Fruit fly (Drosophila melanogaster) whole organism, embryonic: Measurements from ENCODE around the gene CG11085.
A peak's percentile ranks its signal among the peaks of the same experiment; 100 is the strongest.

ENCODE experiments used
- Atf6 ChIP-seq: fragments of 200-800 bp; sonication (Bioruptor generic); IDR thresholded peaks from 2 replicates; pipeline ENCODE4 v1.3.6; 2022; ENCODE audit warnings: missing biosample characterization, missing genetic modification characterization
- CG10366 ChIP-seq: fragments of 200-800 bp; sonication (Bioruptor generic); IDR thresholded peaks from 2 replicates; pipeline ENCODE4 v1.3.6; 2022; ENCODE audit warnings: missing biosample characterization, missing genetic modification characterization
- CG10543 ChIP-seq: fragments of 200-800 bp; sonication (Bioruptor generic); optimal IDR thresholded peaks from 3 replicates; lab custom pipeline; 2017; ENCODE audit warnings: missing biosample characterization, mild to moderate bottlenecking, missing genetic modification characterization, moderate library complexity
- CG10565 ChIP-seq: fragments of 200-800 bp; sonication (Bioruptor generic); optimal IDR thresholded peaks from 3 replicates; lab custom pipeline; 2016; ENCODE audit warnings: missing biosample characterization, mild to moderate bottlenecking, missing genetic modification characterization
- CG11085 ChIP-seq: fragments of 200-800 bp; sonication (Bioruptor generic); IDR thresholded peaks from 2 replicates; pipeline ENCODE4 v1.3.6; 2022; ENCODE audit warnings: missing biosample characterization, missing genetic modification characterization
- CG13296 ChIP-seq: fragments of 200-800 bp; sonication (Bioruptor generic); optimal IDR thresholded peaks from 3 replicates; lab custom pipeline; 2018; ENCODE audit warnings: missing biosample characterization, mild to moderate bottlenecking, missing genetic modification characterization
- CG16779 ChIP-seq: fragments of 200-800 bp; sonication (Bioruptor generic); IDR thresholded peaks from 2 replicates; pipeline ENCODE4 v1.3.6; 2022; ENCODE audit warnings: missing biosample characterization, missing genetic modification characterization
- CG16815 ChIP-seq: fragments of 200-800 bp; sonication (Bioruptor generic); optimal IDR thresholded peaks from 3 replicates; lab custom pipeline; 2017; ENCODE audit warnings: missing biosample characterization, mild to moderate bottlenecking, missing genetic modification characterization
- CG17385 ChIP-seq: fragments of 200-800 bp; sonication (Bioruptor generic); optimal IDR thresholded peaks from 3 replicates; lab custom pipeline; 2018; ENCODE audit warnings: missing biosample characterization, mild to moderate bottlenecking, missing genetic modification characterization
- CG17612 ChIP-seq: fragments of 200-800 bp; sonication (Bioruptor generic); IDR thresholded peaks from 2 replicates; pipeline ENCODE4 v1.3.6; 2022; ENCODE audit warnings: missing biosample characterization, missing genetic modification characterization
- CG3163 ChIP-seq: fragments of 200-800 bp; sonication (Bioruptor generic); optimal IDR thresholded peaks from 3 replicates; lab custom pipeline; 2016; ENCODE audit warnings: missing biosample characterization, missing genetic modification characterization
- CG32532 ChIP-seq: fragments of 200-800 bp; sonication (Bioruptor generic); IDR thresholded peaks from 2 replicates; pipeline ENCODE4 v1.3.6; 2022; ENCODE audit warnings: missing biosample characterization, missing genetic modification characterization
- CG32767 ChIP-seq: fragments of 200-800 bp; sonication (Bioruptor generic); IDR thresholded peaks from 2 replicates; pipeline ENCODE4 v1.3.6; 2022; ENCODE audit warnings: missing biosample characterization, missing genetic modification characterization
- CG34376 ChIP-seq: fragments of 200-800 bp; sonication (Bioruptor generic); optimal IDR thresholded peaks from 2 replicates; lab custom pipeline; 2018; ENCODE audit warnings: missing biosample characterization, mild to moderate bottlenecking, missing genetic modification characterization
- CG4282 ChIP-seq: fragments of 200-800 bp; sonication (Bioruptor generic); optimal IDR thresholded peaks from 2 replicates; lab custom pipeline; 2016; ENCODE audit warnings: missing biosample characterization, missing genetic modification characterization
- CG8924 ChIP-seq: fragments of 200-800 bp; optimal IDR thresholded peaks from 3 replicates; lab custom pipeline; 2019; ENCODE audit warnings: missing biosample characterization, mild to moderate bottlenecking, missing genetic modification characterization, moderate library complexity
- CG8944 ChIP-seq: fragments of 200-800 bp; sonication (Bioruptor generic); optimal IDR thresholded peaks from 3 replicates; lab custom pipeline; 2016; ENCODE audit warnings: missing biosample characterization, missing genetic modification characterization
- CrebB ChIP-seq: fragments of 200-800 bp; sonication (Bioruptor generic); optimal IDR thresholded peaks from 3 replicates; lab custom pipeline; 2018; ENCODE audit warnings: missing biosample characterization, mild to moderate bottlenecking, missing genetic modification characterization
- Dad ChIP-seq: fragments of 200-800 bp; sonication (Bioruptor generic); optimal IDR thresholded peaks from 3 replicates; lab custom pipeline; 2016; ENCODE audit warnings: missing biosample characterization, missing genetic modification characterization
- Deaf1 ChIP-seq: fragments of 200-800 bp; optimal IDR thresholded peaks from 3 replicates; lab custom pipeline; 2019; ENCODE audit warnings: missing biosample characterization, mild to moderate bottlenecking, missing genetic modification characterization, moderate library complexity
- Doc3 ChIP-seq: fragments of 200-800 bp; sonication (Bioruptor generic); IDR thresholded peaks from 3 replicates; pipeline ENCODE4 v1.3.6; 2022; ENCODE audit warnings: missing biosample characterization, missing genetic modification characterization; ENCODE audit not compliant: partially characterized antibody
- Eip74EF ChIP-seq, 2 experiments: fragments of 200-800 bp in 1 of 2; fragments of >200 bp in 1 of 2; sonication (Bioruptor generic) in 1 of 2; optimal IDR thresholded peaks; 2 replicates each; lab custom pipeline; 2017 to 2019; ENCODE audit warnings: missing biosample characterization in 2 of 2, missing genetic modification characterization in 2 of 2, mild to moderate bottlenecking in 1 of 2, moderate library complexity in 1 of 2
- Ets65A ChIP-seq: fragments of 200-800 bp; sonication (Bioruptor generic); peaks from one replicate; lab custom pipeline; 2016; ENCODE audit warnings: missing biosample characterization, missing genetic modification characterization
- Hmr ChIP-seq: fragments of 200-800 bp; sonication (Bioruptor generic); optimal IDR thresholded peaks from 3 replicates; lab custom pipeline; 2017; ENCODE audit warnings: mild to moderate bottlenecking, missing biosample characterization, missing genetic modification reagents, missing genetic modification characterization
- Lhr ChIP-seq: fragments of 200-800 bp; sonication (Bioruptor generic); optimal IDR thresholded peaks from 3 replicates; lab custom pipeline; 2017; ENCODE audit warnings: mild to moderate bottlenecking, missing biosample characterization, missing genetic modification reagents, missing genetic modification characterization
- Lpt ChIP-seq: fragments of >200 bp; optimal IDR thresholded peaks from 2 replicates; lab custom pipeline; 2018; ENCODE audit warnings: missing biosample characterization, missing genetic modification characterization
- Mad ChIP-seq: fragments of 200-800 bp; sonication (Bioruptor generic); optimal IDR thresholded peaks from 2 replicates; lab custom pipeline; 2016; ENCODE audit warnings: missing biosample characterization, missing genetic modification characterization
- Meics ChIP-seq: fragments of 200-800 bp; sonication (Bioruptor generic); optimal IDR thresholded peaks from 2 replicates; lab custom pipeline; 2017; ENCODE audit warnings: missing biosample characterization, mild to moderate bottlenecking, missing genetic modification characterization
- Trl ChIP-seq, 3 experiments: fragments of >200 bp in 2 of 3; fragments of 200-800 bp in 1 of 3; sonication (Bioruptor generic) in 1 of 3; optimal IDR thresholded peaks; 2 replicates in 1 of 3; 3 replicates in 2 of 3; lab custom pipeline; 2016 to 2017; ENCODE audit warnings: missing biosample characterization in 1 of 3, missing genetic modification characterization in 1 of 3
- cas ChIP-seq: fragments of 200-800 bp; sonication (Bioruptor generic); IDR thresholded peaks from 2 replicates; pipeline ENCODE4 v1.3.6; 2022; ENCODE audit warnings: missing biosample characterization, missing genetic modification characterization
- chinmo ChIP-seq: fragments of 200-800 bp; sonication (Bioruptor generic); IDR thresholded peaks from 4 replicates; pipeline ENCODE4 v1.3.6; 2022; ENCODE audit warnings: missing biosample characterization, missing genetic modification characterization; ENCODE audit not compliant: partially characterized antibody
- cwo ChIP-seq: fragments of 200-800 bp; sonication (Bioruptor generic); optimal IDR thresholded peaks from 3 replicates; lab custom pipeline; 2017; ENCODE audit warnings: missing biosample characterization, missing genetic modification characterization, mild to moderate bottlenecking, moderate library complexity, missing genetic modification reagents
- dimm ChIP-seq: fragments of 200-800 bp; sonication (Bioruptor generic); IDR thresholded peaks from 2 replicates; pipeline ENCODE4 v1.3.6; 2022; ENCODE audit warnings: missing biosample characterization, missing genetic modification characterization
- dmrt99B ChIP-seq: fragments of 200-800 bp; sonication (Bioruptor generic); optimal IDR thresholded peaks from 2 replicates; lab custom pipeline; 2018; ENCODE audit warnings: missing biosample characterization, mild to moderate bottlenecking, missing genetic modification characterization, moderate library complexity
- gem ChIP-seq: fragments of 200-800 bp; sonication (Bioruptor generic); optimal IDR thresholded peaks from 2 replicates; lab custom pipeline; 2019; ENCODE audit warnings: missing biosample characterization, mild to moderate bottlenecking, missing genetic modification characterization, moderate library complexity
- kni ChIP-seq: fragments of 200-800 bp; sonication (Bioruptor generic); optimal IDR thresholded peaks from 3 replicates; lab custom pipeline; 2017; ENCODE audit warnings: mild to moderate bottlenecking, missing biosample characterization, missing genetic modification reagents, missing genetic modification characterization
- lmd ChIP-seq: fragments of 200-800 bp; sonication (Bioruptor generic); IDR thresholded peaks from 2 replicates; pipeline ENCODE4 v1.3.6; 2022; ENCODE audit warnings: missing biosample characterization, missing genetic modification characterization
- lola ChIP-seq, 3 experiments: fragments of >200 bp in 2 of 3; fragments of 200-800 bp in 1 of 3; sonication (Bioruptor generic) in 1 of 3; optimal IDR thresholded peaks; 2 replicates each; lab custom pipeline; 2017 to 2019; ENCODE audit warnings: missing biosample characterization in 3 of 3, missing genetic modification characterization in 3 of 3, mild to moderate bottlenecking in 1 of 3, moderate library complexity in 1 of 3
- nom ChIP-seq: fragments of 200-800 bp; sonication (Bioruptor generic); optimal IDR thresholded peaks from 2 replicates; lab custom pipeline; 2017; ENCODE audit warnings: missing biosample characterization, missing genetic modification characterization, mild to moderate bottlenecking, moderate library complexity, missing genetic modification reagents
- onecut ChIP-seq: fragments of 200-800 bp; sonication (Bioruptor generic); IDR thresholded peaks from 2 replicates; pipeline ENCODE4 v1.3.6; 2022; ENCODE audit warnings: missing biosample characterization, missing genetic modification characterization
- pros ChIP-seq: fragments of 200-800 bp; sonication (Bioruptor generic); optimal IDR thresholded peaks from 3 replicates; lab custom pipeline; 2019; ENCODE audit warnings: missing biosample characterization, mild to moderate bottlenecking, missing genetic modification characterization, moderate library complexity
- schlank ChIP-seq: fragments of 200-800 bp; sonication (Bioruptor generic); optimal IDR thresholded peaks from 2 replicates; lab custom pipeline; 2018; ENCODE audit warnings: missing biosample characterization, mild to moderate bottlenecking, missing genetic modification characterization
- sd ChIP-seq: fragments of 200-800 bp; sonication (Bioruptor generic); optimal IDR thresholded peaks from 3 replicates; lab custom pipeline; 2018; ENCODE audit warnings: missing biosample characterization, mild to moderate bottlenecking, missing genetic modification characterization, moderate library complexity
- sens ChIP-seq: fragments of 200-800 bp; sonication (Bioruptor generic); peaks from one replicate; lab custom pipeline; 2016; ENCODE audit warnings: missing biosample characterization, missing genetic modification characterization
- tna ChIP-seq: fragments of 200-800 bp; sonication (Bioruptor generic); IDR thresholded peaks from 2 replicates; pipeline ENCODE4 v1.3.6; 2022; ENCODE audit warnings: missing biosample characterization, missing genetic modification characterization; ENCODE audit not compliant: partially characterized antibody
- trem ChIP-seq: fragments of 200-800 bp; optimal IDR thresholded peaks from 3 replicates; lab custom pipeline; 2019; ENCODE audit warnings: missing biosample characterization, mild to moderate bottlenecking, missing genetic modification characterization, moderate library complexity
- vvl ChIP-seq: fragments of 200-800 bp; sonication (Bioruptor generic); IDR thresholded peaks from 2 replicates; pipeline ENCODE4 v1.3.6; 2022; ENCODE audit warnings: missing biosample characterization, missing genetic modification characterization
- wek ChIP-seq: fragments of 200-800 bp; sonication (Bioruptor generic); optimal IDR thresholded peaks from 3 replicates; lab custom pipeline; 2018; ENCODE audit warnings: missing biosample characterization, mild to moderate bottlenecking, missing genetic modification characterization, moderate library complexity

CG11085 gene

dm6 chrX:12660030-12660630, 44.0 kb downstream of the CG11085 start (continued):
- TF ChIP-seq Ets65A (GFP tag; lab: Kevin White, UChicago), result no peak
- no peak for TF ChIP-seq CG16779 (GFP tag; lab: Robert Waterston, UW)
- peak; percentile 18 for TF ChIP-seq CG17385
- peak; percentile 18 for TF ChIP-seq CG10543
- TF ChIP-seq Hmr, result peak; percentile 10
- no peak for TF ChIP-seq lmd (GFP tag; lab: Robert Waterston, UW)
- TF ChIP-seq CG32767 (GFP tag; lab: Robert Waterston, UW), result no peak
- peak; percentile 17 for TF ChIP-seq gem (tag; lab: Kevin White, UChicago)
- no peak for TF ChIP-seq CG17612 (GFP tag; lab: Robert Waterston, UW)
- no peak for TF ChIP-seq CG10565 (GFP tag; lab: Kevin White, UChicago)
- no peak for TF ChIP-seq CG4282
- TF ChIP-seq Lpt (GFP tag; lab: Kevin White, UChicago), result no peak
- TF ChIP-seq CG16815, result no peak
- no peak for TF ChIP-seq CG10366 (GFP tag; lab: Robert Waterston, UW)
- no peak for TF ChIP-seq dmrt99B (tag; lab: Kevin White, UChicago)
- TF ChIP-seq Doc3 (GFP tag; lab: Robert Waterston, UW), result no peak
- no peak for TF ChIP-seq CrebB (tag; lab: Kevin White, UChicago)

dm6 chrX:12661435-12661949, 45.4 kb downstream of the CG11085 start:
- TF ChIP-seq trem (tag; lab: Kevin White, UChicago) (peak; percentile 11), wek (GFP tag; lab: Kevin White, UChicago) (peak; percentile 26), CG13296 (peak; percentile 1), CG11085 (GFP tag; lab: Robert Waterston, UW) (no peak), Dad (no peak), Lhr (GFP tag; lab: Kevin White, UChicago) (no peak), pros (GFP tag; lab: Kevin White, UChicago) (peak; percentile 73), CG34376 (GFP tag; lab: Kevin White, UChicago) (peak; percentile 67), lola (GFP tag; optimal IDR thresholded peaks at IDR 0.05; lab: Kevin White, UChicago) (no peak), cwo (GFP tag; lab: Kevin White, UChicago) (peak; percentile 51), Meics (GFP tag; lab: Kevin White, UChicago) (no peak), Eip74EF (GFP tag; optimal IDR thresholded peaks at IDR 0.05; lab: Kevin White, UChicago) (peak in 1 of 2 experiments; percentile 93), nom (GFP tag; lab: Kevin White, UChicago) (peak; percentile 29), schlank (tag; lab: Kevin White, UChicago) (no peak), kni (GFP tag; lab: Kevin White, UChicago) (peak; percentile 53), CG3163 (peak; percentile 83), dimm (GFP tag; lab: Robert Waterston, UW) (no peak), vvl (GFP tag; lab: Robert Waterston, UW) (peak; percentile 35; the same call in 1 of the 2 replicates), tna (0 out of 2 replicates have a peak, but pooled peaks have one; percentile 24), chinmo (GFP tag; lab: Robert Waterston, UW) (peak; percentile 92; the same call in 3 of the 4 replicates), CG8944 (GFP tag; lab: Kevin White, UChicago) (no peak), Trl (optimal IDR thresholded peaks at IDR 0.05; lab: Kevin White, UChicago) (peak; percentile 68 to 71), Trl (GFP tag; optimal IDR thresholded peaks at IDR 0.05; lab: Kevin White, UChicago) (no peak), sd (tag; lab: Kevin White, UChicago) (peak; percentile 5), CrebB (tag; lab: Kevin White, UChicago) (peak; percentile 30), Mad (no peak), CG8924 (tag; lab: Kevin White, UChicago) (peak; percentile 50), Deaf1 (tag; lab: Kevin White, UChicago) (peak; percentile 8), CG32532 (GFP tag; lab: Robert Waterston, UW) (peak; percentile 24; the same call in 1 of the 2 replicates), cas (GFP tag; lab: Robert Waterston, UW) (no peak), sens (GFP tag; lab: Kevin White, UChicago) (peak; percentile 63), Atf6 (peak; percentile 12; the same call in 1 of the 2 replicates), onecut (GFP tag; lab: Robert Waterston, UW) (peak; percentile 5; the same call in 1 of the 2 replicates)
